Fruit fly (Drosophila melanogaster) S2 (cell line): ENCODE data around the gene CG12056.

Source experiments
- CG8478 ChIP-seq: fragments of >200 bp; optimal IDR thresholded peaks from 2 replicates; lab custom pipeline; 2018
- CTCF ChIP-seq, 2 experiments: fragments of >200 bp; optimal IDR thresholded peaks; 2 replicates each; lab custom pipeline; 2018

- TF ChIP-seq CG8478 (no peak), CTCF (optimal IDR thresholded peaks at IDR 0.05; lab: Kevin White, UChicago) (no peak)
Measured at dm6 chrX:9201080-9201479, 8.6 kb downstream of the CG12056 start.
